Fruit fly (Drosophila melanogaster): Measurements from ENCODE around the gene Nlg1.

Gene Nlg1

dm6 chr3R:7650965-7651364 is 7.1 kb upstream of the Nlg1 start:
- no peak for TF ChIP-seq ftz-f1 (GFP tag; optimal IDR thresholded peaks at IDR 0.05)
- no peak for TF ChIP-seq so (GFP tag; IDR thresholded peaks at IDR 0.05)
- TF ChIP-seq sr (GFP tag; IDR thresholded peaks at IDR 0.05): no peak
- no peak for TF ChIP-seq CG31441 (GFP tag; IDR thresholded peaks at IDR 0.05)
- TF ChIP-seq emc (GFP tag; optimal IDR thresholded peaks at IDR 0.05): no peak
- TF ChIP-seq gem (tag; optimal IDR thresholded peaks at IDR 0.05): peak; percentile 35
- 0 out of 2 replicates have a peak, but pooled peaks have one; percentile 25 for TF ChIP-seq Drgx (GFP tag; IDR thresholded peaks at IDR 0.05)
- TF ChIP-seq CG9876 (GFP tag; optimal IDR thresholded peaks at IDR 0.05): no peak
- no peak for TF ChIP-seq Fer3 (tag; optimal IDR thresholded peaks at IDR 0.05)
- no peak for TF ChIP-seq ash1 (GFP tag; optimal IDR thresholded peaks at IDR 0.05)
- no peak for TF ChIP-seq CG1832 (GFP tag; optimal IDR thresholded peaks at IDR 0.05)
- no peak for TF ChIP-seq D19A (tag; optimal IDR thresholded peaks at IDR 0.05)
- TF ChIP-seq Ets65A (GFP tag): peak; percentile 22
- no peak for TF ChIP-seq lov (optimal IDR thresholded peaks at IDR 0.05)
- no peak for TF ChIP-seq lov (GFP tag; IDR thresholded peaks at IDR 0.05)
- TF ChIP-seq run (tag; optimal IDR thresholded peaks at IDR 0.05): no peak
- TF ChIP-seq CkIIα-i1 (GFP tag; IDR thresholded peaks at IDR 0.05): no peak
- no peak for TF ChIP-seq CG17829 (tag; optimal IDR thresholded peaks at IDR 0.05)
- TF ChIP-seq Scr (GFP tag; IDR thresholded peaks at IDR 0.05; ENCODE audit: partially characterized antibody): no peak
- no peak for TF ChIP-seq CG2889 (GFP tag; IDR thresholded peaks at IDR 0.05)
- no peak for TF ChIP-seq CG34422 (GFP tag; IDR thresholded peaks at IDR 0.05)
- TF ChIP-seq CG6854 (GFP tag; optimal IDR thresholded peaks at IDR 0.05): no peak
- TF ChIP-seq otp (GFP tag; IDR thresholded peaks at IDR 0.05): no peak
- TF ChIP-seq pfk (GFP tag; optimal IDR thresholded peaks at IDR 0.05): no peak
- TF ChIP-seq bsh (GFP tag; optimal IDR thresholded peaks at IDR 0.05): peak in 1 of 2 experiments; percentile 33
- TF ChIP-seq pnt (GFP tag; optimal IDR thresholded peaks at IDR 0.05): no peak
- no peak for TF ChIP-seq Sry-β (GFP tag; optimal IDR thresholded peaks at IDR 0.05)
- no peak for TF ChIP-seq NfI (GFP tag; optimal IDR thresholded peaks at IDR 0.05)
- 0 out of 2 replicates have a peak, but pooled peaks have one; percentile 9 for TF ChIP-seq lmd (GFP tag; IDR thresholded peaks at IDR 0.05)
- no peak for TF ChIP-seq Ada2b (GFP tag; IDR thresholded peaks at IDR 0.05)

- TF ChIP-seq CG6272 (GFP tag; IDR thresholded peaks at IDR 0.05): no peak
- 0 out of 3 replicates have a peak, but pooled peaks have one; percentile 22 for TF ChIP-seq hb (GFP tag; IDR thresholded peaks at IDR 0.05; ENCODE audit: partially characterized antibody)
- 0 out of 2 replicates have a peak, but pooled peaks have one; percentile 15 for TF ChIP-seq lmd (GFP tag; IDR thresholded peaks at IDR 0.05)
- peak; percentile 10 for TF ChIP-seq sens (GFP tag)
- TF ChIP-seq Ets65A (GFP tag): peak; percentile 91
- TF ChIP-seq CG18599 (GFP tag; optimal IDR thresholded peaks at IDR 0.05): peak; percentile 3
- 0 out of 2 replicates have a peak, but pooled peaks have one; percentile 11 for TF ChIP-seq wor (GFP tag; IDR thresholded peaks at IDR 0.05)
- no peak for TF ChIP-seq CG17359 (tag; optimal IDR thresholded peaks at IDR 0.05)
- TF ChIP-seq oc (tag; optimal IDR thresholded peaks at IDR 0.05): no peak
- peak; percentile 2 for TF ChIP-seq Sox102F (GFP tag; optimal IDR thresholded peaks at IDR 0.05)
- TF ChIP-seq Bgb (GFP tag; IDR thresholded peaks at IDR 0.05; ENCODE audit: partially characterized antibody): no peak
- no peak for TF ChIP-seq z (GFP tag; IDR thresholded peaks at IDR 0.05)
- no peak for TF ChIP-seq CG7745 (tag; optimal IDR thresholded peaks at IDR 0.05)
Observed at dm6 chr3R:7667843-7668242, 9.8 kb downstream of the Nlg1 start.

Measured in whole organism, embryonic.